Fruit fly (Drosophila melanogaster): ENCODE measurements around the gene Qsox4.
A peak's percentile ranks its signal among the peaks of the same experiment; 100 is the strongest.

Gene Qsox4

dm6 chr3R:23723381-23724034 lies 20.9 kb downstream of the Qsox4 start:
- TF ChIP-seq CG2116 (GFP tag; optimal IDR thresholded peaks at IDR 0.05) (no peak), gsb-n (tag; optimal IDR thresholded peaks at IDR 0.05) (peak; percentile 54), CG3065 (GFP tag; optimal IDR thresholded peaks at IDR 0.05) (no peak), CG14441 (GFP tag; IDR thresholded peaks at IDR 0.05) (peak; percentile 43; the same call in 1 of the 2 replicates), da (GFP tag; optimal IDR thresholded peaks at IDR 0.05) (no peak), lov (optimal IDR thresholded peaks at IDR 0.05) (no peak), lov (GFP tag; IDR thresholded peaks at IDR 0.05) (no peak; the same call in 2 of the 3 replicates), Mrtf (GFP tag; IDR thresholded peaks at IDR 0.05) (no peak), Hmx (GFP tag; optimal IDR thresholded peaks at IDR 0.05) (no peak), CG1529 (GFP tag; optimal IDR thresholded peaks at IDR 0.05) (peak; percentile 39), crc (GFP tag; optimal IDR thresholded peaks at IDR 0.05) (no peak), D19B (GFP tag; optimal IDR thresholded peaks at IDR 0.05) (no peak), Spps (tag; optimal IDR thresholded peaks at IDR 0.05) (no peak), lmd (GFP tag; IDR thresholded peaks at IDR 0.05) (peak; percentile 30; the same call in 1 of the 2 replicates), Trl (optimal IDR thresholded peaks at IDR 0.05) (peak; percentile 68 to 89), Trl (GFP tag; optimal IDR thresholded peaks at IDR 0.05) (peak; percentile 83), CG8089 (GFP tag; optimal IDR thresholded peaks at IDR 0.05) (no peak), slp2 (GFP tag; optimal IDR thresholded peaks at IDR 0.05) (peak; percentile 56), Pdp1 (GFP tag; optimal IDR thresholded peaks at IDR 0.05) (peak; percentile 29 to 89), ken (GFP tag; IDR thresholded peaks at IDR 0.05) (0 out of 3 replicates have a peak, but pooled peaks have one; percentile 12), luna (GFP tag; optimal IDR thresholded peaks at IDR 0.05) (no peak), Ada2b (GFP tag; IDR thresholded peaks at IDR 0.05) (peak; percentile 52), CG12659 (GFP tag; optimal IDR thresholded peaks at IDR 0.05) (no peak), H2.0 (GFP tag; IDR thresholded peaks at IDR 0.05) (no peak), knrl (GFP tag; IDR thresholded peaks at IDR 0.05; ENCODE audit: partially characterized antibody) (no peak), CG18619 (GFP tag; optimal IDR thresholded peaks at IDR 0.05) (no peak), odd (GFP tag; optimal IDR thresholded peaks at IDR 0.05) (peak; percentile 12), mirr (GFP tag; optimal IDR thresholded peaks at IDR 0.05) (peak; percentile 74), wor (GFP tag; IDR thresholded peaks at IDR 0.05) (no peak), CG2202 (tag; optimal IDR thresholded peaks at IDR 0.05) (peak; percentile 10), Gug (GFP tag; IDR thresholded peaks at IDR 0.05) (no peak), pzg (GFP tag; optimal IDR thresholded peaks at IDR 0.05) (no peak), schlank (tag; optimal IDR thresholded peaks at IDR 0.05) (peak; percentile 32), klu (GFP tag; IDR thresholded peaks at IDR 0.05) (no peak), Nf-YB (GFP tag; optimal IDR thresholded peaks at IDR 0.05) (no peak), pb (GFP tag; optimal IDR thresholded peaks at IDR 0.05) (peak; percentile 73), CG14710 (tag; optimal IDR thresholded peaks at IDR 0.05) (peak; percentile 20), sna (GFP tag; IDR thresholded peaks at IDR 0.05; ENCODE audit: partially characterized antibody) (no peak), NFAT (GFP tag; IDR thresholded peaks at IDR 0.05) (no peak), hth (optimal IDR thresholded peaks at IDR 0.05) (no peak), CG14860 (GFP tag; IDR thresholded peaks at IDR 0.05; ENCODE audit: partially characterized antibody) (no peak), rib (GFP tag; IDR thresholded peaks at IDR 0.05) (peak; percentile 3; the same call in 1 of the 2 replicates), CG17328 (GFP tag; IDR thresholded peaks at IDR 0.05) (peak; percentile 38; the same call in 1 of the 2 replicates), Opbp (GFP tag; IDR thresholded peaks at IDR 0.05; ENCODE audit: partially characterized antibody) (no peak), ap (GFP tag; IDR thresholded peaks at IDR 0.05) (no peak), Hey (tag; optimal IDR thresholded peaks at IDR 0.05) (peak; percentile 47), btn (GFP tag; optimal IDR thresholded peaks at IDR 0.05) (no peak), row (GFP tag; IDR thresholded peaks at IDR 0.05) (no peak), pnt (GFP tag; optimal IDR thresholded peaks at IDR 0.05) (peak; percentile 60), sima (GFP tag; optimal IDR thresholded peaks at IDR 0.05) (no peak), CG16779 (GFP tag; IDR thresholded peaks at IDR 0.05) (no peak), tap (tag; optimal IDR thresholded peaks at IDR 0.05) (peak; percentile 76)

Data from whole organism, embryonic.